Worm (Caenorhabditis elegans): ENCODE measurements around the gene fbf-2.

fbf-2 gene

ce11 chrII:6047639-6048159, 43.6 kb downstream of the fbf-2 start, which contains the start of the genes R12C12.6 and ran-5 (continued):
- peak; percentile 62; the same call in 1 of the 2 replicates for TF ChIP-seq attf-3 (GFP tag; conservative IDR thresholded peaks at IDR 0.05)
- TF ChIP-seq cebp-1 (GFP tag; IDR thresholded peaks at IDR 0.05): no peak
- TF ChIP-seq cebp-1 (tag; optimal IDR thresholded peaks at IDR 0.05): peak; percentile 80
- peak; percentile 89 for TF ChIP-seq pbrm-1 (GFP tag; IDR thresholded peaks at IDR 0.05)
- TF ChIP-seq repo-1 (tag; optimal IDR thresholded peaks at IDR 0.05): peak; percentile 73
- TF ChIP-seq madf-8 (GFP tag; conservative IDR thresholded peaks at IDR 0.05): peak; percentile 61; the same call in 1 of the 2 replicates
- peak; percentile 11 for TF ChIP-seq efl-1 (GFP tag; optimal IDR thresholded peaks at IDR 0.05)
- TF ChIP-seq tlf-1 (GFP tag; optimal IDR thresholded peaks at IDR 0.05): peak; percentile 73
- no peak for TF ChIP-seq lag-1 (GFP tag; IDR thresholded peaks at IDR 0.05)

ce11 chrII:6046023-6046631, 45.2 kb downstream of the fbf-2 start:
- TF ChIP-seq ceh-27 (GFP tag; optimal IDR thresholded peaks at IDR 0.05) (no peak), egl-18 (GFP tag; IDR thresholded peaks at IDR 0.05) (no peak), ceh-40 (GFP tag; IDR thresholded peaks at IDR 0.05) (no peak), Y79H2A.3 (GFP tag; conservative IDR thresholded peaks at IDR 0.05) (no peak), athp-1 (tag; optimal IDR thresholded peaks at IDR 0.05) (no peak), ztf-18 (tag; optimal IDR thresholded peaks at IDR 0.05) (peak; percentile 60), F52B5.7 (tag; optimal IDR thresholded peaks at IDR 0.05) (no peak), madf-6 (GFP tag; IDR thresholded peaks at IDR 0.05) (peak; percentile 36; the same call in 1 of the 2 replicates), sdz-38 (tag; optimal IDR thresholded peaks at IDR 0.05) (no peak)

- TF ChIP-seq ekl-4 (GFP tag; IDR thresholded peaks at IDR 0.05) (no peak), mes-4 (tag; optimal IDR thresholded peaks at IDR 0.05) (no peak), ccch-3 (GFP tag; optimal IDR thresholded peaks at IDR 0.05) (no peak), madf-8 (GFP tag; conservative IDR thresholded peaks at IDR 0.05) (0 out of 2 replicates have a peak, but pooled peaks have one; percentile 27), cebp-2 (GFP tag; IDR thresholded peaks at IDR 0.05) (no peak), efl-1 (GFP tag; optimal IDR thresholded peaks at IDR 0.05) (peak; percentile 37), nhr-80 (tag; optimal IDR thresholded peaks at IDR 0.05) (no peak), mxl-1 (tag; optimal IDR thresholded peaks at IDR 0.05) (no peak)
Measured at ce11 chrII:6045048-6045447, 46.2 kb downstream of the fbf-2 start, which contains the start of gene R12C12.5. Gene R12C12.5, minus strand, starts transcription at chrII:6045148.

ce11 chrII:6043166-6043565, 48.1 kb downstream of the fbf-2 start, which contains the start of gene R12C12.10:
Gene R12C12.10, minus strand, starts transcription at chrII:6043266.
- TF ChIP-seq B0019.2 (GFP tag; conservative IDR thresholded peaks at IDR 0.05): no peak
- no peak for TF ChIP-seq F37B4.10 (GFP tag; IDR thresholded peaks at IDR 0.05)
- TF ChIP-seq Y53F4B.3 (GFP tag; IDR thresholded peaks at IDR 0.05): no peak
- no peak for TF ChIP-seq K12H6.12 (tag; optimal IDR thresholded peaks at IDR 0.05)
- no peak for TF ChIP-seq dpff-1 (tag; optimal IDR thresholded peaks at IDR 0.05)
- TF ChIP-seq mcd-1 (GFP tag; IDR thresholded peaks at IDR 0.05): no peak
- no peak for TF ChIP-seq hlh-12 (tag; optimal IDR thresholded peaks at IDR 0.05)
- TF ChIP-seq rcor-1 (GFP tag; IDR thresholded peaks at IDR 0.05): no peak
- no peak for TF ChIP-seq snpc-1.3 (tag; optimal IDR thresholded peaks at IDR 0.05; ENCODE audit: insufficient read depth)
- no peak for TF ChIP-seq Y53G8AR.9 (GFP tag; conservative IDR thresholded peaks at IDR 0.05)
- TF ChIP-seq B0035.1 (tag; optimal IDR thresholded peaks at IDR 0.05): no peak
- no peak for TF ChIP-seq K11D2.4 (GFP tag; IDR thresholded peaks at IDR 0.05)
- no peak for TF ChIP-seq egl-44 (GFP tag; IDR thresholded peaks at IDR 0.05)
- no peak for TF ChIP-seq lir-1 (GFP tag; conservative IDR thresholded peaks at IDR 0.05)
- TF ChIP-seq ets-4 (GFP tag; optimal IDR thresholded peaks at IDR 0.05): no peak
- TF ChIP-seq ceh-27 (GFP tag; optimal IDR thresholded peaks at IDR 0.05): no peak
- no peak for TF ChIP-seq mes-4 (tag; optimal IDR thresholded peaks at IDR 0.05)
- no peak for TF ChIP-seq nfya-2 (GFP tag; IDR thresholded peaks at IDR 0.05)
- no peak for TF ChIP-seq hrde-1 (tag; optimal IDR thresholded peaks at IDR 0.05; ENCODE audit: borderline replicate concordance)
- TF ChIP-seq D2030.7 (GFP tag; IDR thresholded peaks at IDR 0.05): no peak
